Worm (Caenorhabditis elegans) whole organism, L2 larva: ENCODE measurements around the gene pals-30.
A peak's percentile ranks its signal among the peaks of the same experiment; 100 is the strongest.

Experiments
- C34F6.9 ChIP-seq: fragments of 150-350 bp; optimal IDR thresholded peaks from 2 replicates; lab custom pipeline; 2014; ENCODE audit warnings: missing biosample characterization, missing genetic modification characterization
- F13H6.1 ChIP-seq: sonication (generic microtip); optimal IDR thresholded peaks from 2 replicates; lab custom pipeline; 2016; ENCODE audit warnings: missing genetic modification characterization, missing compliant biosample characterization
- Y55F3AM.14 ChIP-seq: fragments of 200-800 bp; sonication (Bioruptor generic); optimal IDR thresholded peaks from 2 replicates; lab custom pipeline; 2018; ENCODE audit warnings: mild to moderate bottlenecking, missing genetic modification characterization, missing compliant biosample characterization
- alr-1 ChIP-seq: fragments of 150-350 bp; optimal IDR thresholded peaks from 2 replicates; lab custom pipeline; 2014; ENCODE audit warnings: missing biosample characterization, missing genetic modification characterization
- aly-2 ChIP-seq: fragments of 150-350 bp; optimal IDR thresholded peaks from 2 replicates; lab custom pipeline; 2014; ENCODE audit warnings: missing biosample characterization, missing genetic modification characterization
- blmp-1 ChIP-seq: sonication (generic microtip); optimal IDR thresholded peaks from 2 replicates; lab custom pipeline; 2017; ENCODE audit warnings: missing genetic modification characterization, mild to moderate bottlenecking, missing compliant biosample characterization, antibody characterized with exemption, moderate library complexity; ENCODE audit not compliant: insufficient read depth
- ceh-16 ChIP-seq: fragments of 150-350 bp; optimal IDR thresholded peaks from 2 replicates; lab custom pipeline; 2014; ENCODE audit warnings: missing biosample characterization, missing genetic modification characterization
- dmd-4 ChIP-seq: sonication (generic microtip); optimal IDR thresholded peaks from 2 replicates; lab custom pipeline; 2017; ENCODE audit warnings: missing biosample characterization, missing genetic modification characterization
- lin-11 ChIP-seq: fragments of 150-350 bp; sonication (generic microtip); optimal IDR thresholded peaks from 2 replicates; lab custom pipeline; 2014; ENCODE audit warnings: missing biosample characterization, missing genetic modification characterization, inconsistent platforms, mixed read lengths
- nhr-12 ChIP-seq: fragments of 150-350 bp; optimal IDR thresholded peaks from 2 replicates; lab custom pipeline; 2014; ENCODE audit warnings: missing biosample characterization, missing genetic modification characterization
- nhr-129 ChIP-seq: fragments of 150-350 bp; optimal IDR thresholded peaks from 2 replicates; lab custom pipeline; 2014; ENCODE audit warnings: missing biosample characterization, missing genetic modification characterization
- nhr-237 ChIP-seq: fragments of 150-350 bp; optimal IDR thresholded peaks from 2 replicates; lab custom pipeline; 2014; ENCODE audit warnings: missing biosample characterization, missing genetic modification characterization
- nhr-25 ChIP-seq: fragments of 150-350 bp; sonication (generic microtip); optimal IDR thresholded peaks from 3 replicates; lab custom pipeline; 2014; ENCODE audit warnings: missing biosample characterization, missing genetic modification characterization
- sem-4 ChIP-seq: fragments of 150-350 bp; optimal IDR thresholded peaks from 2 replicates; lab custom pipeline; 2014; ENCODE audit warnings: missing biosample characterization, missing genetic modification reagents, missing genetic modification characterization
- skn-1 ChIP-seq: sonication (generic microtip); optimal IDR thresholded peaks from 2 replicates; lab custom pipeline; 2017; ENCODE audit warnings: missing biosample characterization, missing genetic modification characterization
- sma-9 ChIP-seq, 2 experiments: fragments of 150-350 bp in 1 of 2; sonication (generic microtip) in 1 of 2; optimal IDR thresholded peaks; 2 replicates each; lab custom pipeline; 2014 to 2016; ENCODE audit warnings: missing genetic modification characterization in 2 of 2, mild to moderate bottlenecking in 1 of 2, missing biosample characterization in 1 of 2, missing compliant biosample characterization in 1 of 2, missing genetic modification reagents in 1 of 2, moderate library complexity in 1 of 2
- snpc-4 ChIP-seq: fragments of 150-350 bp; optimal IDR thresholded peaks from 2 replicates; lab custom pipeline; 2014; ENCODE audit warnings: missing biosample characterization, missing genetic modification characterization
- unc-39 ChIP-seq: fragments of 150-350 bp; optimal IDR thresholded peaks from 2 replicates; lab custom pipeline; 2014; ENCODE audit warnings: missing biosample characterization, missing genetic modification characterization
- unc-62 ChIP-seq: fragments of 150-350 bp; optimal IDR thresholded peaks from 2 replicates; lab custom pipeline; 2014; ENCODE audit warnings: missing biosample characterization, missing genetic modification reagents, missing genetic modification characterization
- zag-1 ChIP-seq: fragments of 150-350 bp; optimal IDR thresholded peaks from 2 replicates; lab custom pipeline; 2014; ENCODE audit warnings: missing biosample characterization, missing genetic modification characterization
- ztf-11 ChIP-seq: sonication (generic microtip); optimal IDR thresholded peaks from 2 replicates; lab custom pipeline; 2017; ENCODE audit warnings: missing biosample characterization, missing genetic modification characterization
- ztf-4 ChIP-seq: fragments of 150-350 bp; optimal IDR thresholded peaks from 2 replicates; lab custom pipeline; 2014; ENCODE audit warnings: missing biosample characterization, missing genetic modification characterization

pals-30 gene

ce11 chrIV:14506995-14507394 is 44.8 kb downstream of the pals-30 start (continued):
- TF ChIP-seq dmd-4 (tag; lab: Kevin White, UChicago) = no peak
- TF ChIP-seq zag-1 (tag; lab: Kevin White, UChicago) = no peak
- peak; percentile 43 for TF ChIP-seq sma-9 (GFP tag; optimal IDR thresholded peaks at IDR 0.05; lab: Kevin White, UChicago)
- TF ChIP-seq sma-9 (tag; optimal IDR thresholded peaks at IDR 0.05; lab: Kevin White, UChicago) = no peak

DNA sequence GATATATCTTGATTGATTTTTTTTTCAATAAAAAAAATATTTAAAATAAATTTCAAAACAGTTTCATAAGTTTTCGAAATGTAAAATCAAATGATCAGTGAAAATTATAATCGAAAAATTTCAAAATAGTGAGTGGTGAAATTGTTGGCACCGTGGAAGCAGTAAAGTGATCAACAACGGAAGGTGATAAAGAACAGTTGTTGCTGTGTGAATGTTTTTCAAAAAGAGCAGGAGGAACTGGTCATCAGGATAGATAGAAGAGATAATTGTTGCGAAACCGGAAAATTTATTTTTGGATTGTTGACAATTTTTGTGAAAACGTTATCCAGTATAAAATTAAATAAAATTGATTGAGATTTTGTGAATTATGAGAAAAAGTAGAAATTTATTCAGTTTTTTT is 45.7 kb downstream of the pals-30 start:
- TF ChIP-seq nhr-129 (peak; percentile 65), alr-1 (tag; lab: Kevin White, UChicago) (no peak), nhr-25 (tag; lab: Kevin White, UChicago) (no peak), F13H6.1 (tag; lab: Kevin White, UChicago) (peak; percentile 58), sem-4 (tag; lab: Kevin White, UChicago) (no peak), unc-62 (GFP tag; lab: Kevin White, UChicago) (no peak), nhr-12 (tag; lab: Kevin White, UChicago) (no peak), nhr-237 (tag; lab: Kevin White, UChicago) (no peak), Y55F3AM.14 (GFP tag; lab: Kevin White, UChicago) (no peak), lin-11 (no peak), aly-2 (tag; lab: Kevin White, UChicago) (no peak), skn-1 (no peak), C34F6.9 (tag; lab: Kevin White, UChicago) (peak; percentile 6), ceh-16 (tag; lab: Kevin White, UChicago) (no peak), ztf-11 (tag; lab: Kevin White, UChicago) (no peak), ztf-4 (tag; lab: Kevin White, UChicago) (no peak)

ce11 chrIV:14505066-14505465 is 46.7 kb downstream of the pals-30 start, which contains the start of gene tag-273:
tag-273 (minus strand) TSS chrIV:14505166.
- TF ChIP-seq F13H6.1 (tag; lab: Kevin White, UChicago) (no peak), nhr-129 (no peak), snpc-4 (no peak), unc-39 (no peak), aly-2 (tag; lab: Kevin White, UChicago) (no peak), lin-11 (no peak), skn-1 (no peak), blmp-1 (tag; lab: Kevin White, UChicago) (no peak)
